Worm (Caenorhabditis elegans) whole organism, late embryonic: Measurements from ENCODE around the gene klf-3.
"Not testable (repeated sequence)": the region's sequence is repeated elsewhere in the genome, so short reads cannot be mapped to it uniquely, and the experiment has no call there.

Source experiments
- C08G9.2 ChIP-seq: sonication (generic microtip); optimal IDR thresholded peaks from 2 replicates; lab custom pipeline; 2016; ENCODE audit warnings: mild to moderate bottlenecking, missing genetic modification characterization, moderate library complexity, missing compliant biosample characterization
- C38D4.7 ChIP-seq: fragments of 200-800 bp; sonication (Bioruptor generic); optimal IDR thresholded peaks from 2 replicates; lab custom pipeline; 2018; ENCODE audit warnings: mild to moderate bottlenecking, missing genetic modification characterization, moderate library complexity, missing compliant biosample characterization
- F13H6.1 ChIP-seq: sonication (generic microtip); optimal IDR thresholded peaks from 2 replicates; lab custom pipeline; 2016; ENCODE audit warnings: missing genetic modification characterization, missing compliant biosample characterization
- Y22D7AL.16 ChIP-seq: sonication (generic microtip); optimal IDR thresholded peaks from 2 replicates; lab custom pipeline; 2016; ENCODE audit warnings: missing genetic modification characterization, missing compliant biosample characterization
- ceh-14 ChIP-seq: sonication (generic microtip); optimal IDR thresholded peaks from 2 replicates; lab custom pipeline; 2016; ENCODE audit warnings: missing genotype, missing genetic modification characterization, missing compliant biosample characterization
- ceh-18 ChIP-seq: sonication (generic microtip); optimal IDR thresholded peaks from 2 replicates; lab custom pipeline; 2016; ENCODE audit warnings: missing genetic modification characterization, missing compliant biosample characterization
- ceh-34 ChIP-seq: sonication (generic microtip); optimal IDR thresholded peaks from 2 replicates; lab custom pipeline; 2016; ENCODE audit warnings: mild to moderate bottlenecking, missing genetic modification characterization, missing compliant biosample characterization
- ceh-45 ChIP-seq: fragments of 200-800 bp; sonication (Bioruptor generic); IDR thresholded peaks from 2 replicates; pipeline ENCODE4 v1.3.6; 2022; ENCODE audit warnings: missing genetic modification reagents, missing genetic modification characterization, missing compliant biosample characterization
- ceh-9 ChIP-seq: sonication (generic microtip); optimal IDR thresholded peaks from 2 replicates; lab custom pipeline; 2016; ENCODE audit warnings: mild to moderate bottlenecking, missing genetic modification characterization, inconsistent platforms, missing compliant biosample characterization
- che-1 ChIP-seq: sonication (generic microtip); optimal IDR thresholded peaks from 2 replicates; lab custom pipeline; 2016; ENCODE audit warnings: mild to moderate bottlenecking, missing genetic modification characterization, missing compliant biosample characterization
- dve-1 ChIP-seq: sonication (generic microtip); optimal IDR thresholded peaks from 2 replicates; lab custom pipeline; 2017; ENCODE audit warnings: antibody characterized with exemption, mild to moderate bottlenecking, missing genetic modification characterization, missing compliant biosample characterization
- elt-2 ChIP-seq: sonication (generic microtip); optimal IDR thresholded peaks from 2 replicates; lab custom pipeline; 2016; ENCODE audit warnings: missing genetic modification reagents, missing genetic modification characterization, missing compliant biosample characterization
- elt-4 ChIP-seq: sonication (generic microtip); optimal IDR thresholded peaks from 2 replicates; lab custom pipeline; 2016; ENCODE audit warnings: missing genetic modification characterization, missing compliant biosample characterization
- ets-4 ChIP-seq: sonication (generic microtip); optimal IDR thresholded peaks from 2 replicates; lab custom pipeline; 2016; ENCODE audit warnings: missing genetic modification characterization, missing compliant biosample characterization
- eyg-1 ChIP-seq: sonication (generic microtip); optimal IDR thresholded peaks from 2 replicates; lab custom pipeline; 2016; ENCODE audit warnings: missing genotype, missing genetic modification characterization, missing compliant biosample characterization
- fax-1 ChIP-seq: sonication (generic microtip); optimal IDR thresholded peaks from 2 replicates; lab custom pipeline; 2016; ENCODE audit warnings: missing genotype, missing genetic modification characterization, missing compliant biosample characterization
- fkh-10 ChIP-seq: fragments of 150-350 bp; optimal IDR thresholded peaks from 2 replicates; lab custom pipeline; 2014; ENCODE audit warnings: missing biosample characterization, missing genetic modification reagents, missing genetic modification characterization
- hlh-13 ChIP-seq: fragments of 200-800 bp; sonication (Bioruptor generic); optimal IDR thresholded peaks from 2 replicates; lab custom pipeline; 2018; ENCODE audit warnings: mild to moderate bottlenecking, missing genetic modification characterization, missing compliant biosample characterization
- hlh-15 ChIP-seq: sonication (generic microtip); optimal IDR thresholded peaks from 2 replicates; lab custom pipeline; 2016; ENCODE audit warnings: missing genetic modification characterization, missing compliant biosample characterization
- lim-6 ChIP-seq: sonication (generic microtip); optimal IDR thresholded peaks from 2 replicates; lab custom pipeline; 2016; ENCODE audit warnings: missing genetic modification characterization, missing compliant biosample characterization
- lin-11 ChIP-seq: fragments of 200-800 bp; sonication (Bioruptor generic); optimal IDR thresholded peaks from 2 replicates; lab custom pipeline; 2018; ENCODE audit warnings: mild to moderate bottlenecking, missing genetic modification characterization, missing compliant biosample characterization
- madf-2 ChIP-seq: sonication (generic microtip); optimal IDR thresholded peaks from 2 replicates; lab custom pipeline; 2017; ENCODE audit warnings: missing genetic modification characterization, missing compliant biosample characterization
- nhr-232 ChIP-seq: sonication (generic microtip); optimal IDR thresholded peaks from 2 replicates; lab custom pipeline; 2016; ENCODE audit warnings: missing genetic modification characterization, missing compliant biosample characterization
- odd-2 ChIP-seq: sonication (generic microtip); optimal IDR thresholded peaks from 2 replicates; lab custom pipeline; 2017; ENCODE audit warnings: antibody characterized with exemption, mild to moderate bottlenecking, missing genetic modification characterization, missing compliant biosample characterization
- pag-3 ChIP-seq: sonication (generic microtip); optimal IDR thresholded peaks from 2 replicates; lab custom pipeline; 2016; ENCODE audit warnings: missing compliant biosample characterization, missing genetic modification characterization, borderline replicate concordance
- pat-9 ChIP-seq: fragments of 200-800 bp; sonication (Bioruptor generic); optimal IDR thresholded peaks from 2 replicates; lab custom pipeline; 2018; ENCODE audit warnings: mild to moderate bottlenecking, missing genetic modification characterization, moderate library complexity, missing compliant biosample characterization
- pha-4 ChIP-seq: fragments of 150-350 bp; optimal IDR thresholded peaks from 2 replicates; lab custom pipeline; 2018; ENCODE audit warnings: missing biosample characterization, missing genetic modification reagents, missing genetic modification characterization
- pqm-1 ChIP-seq: sonication (generic microtip); optimal IDR thresholded peaks from 2 replicates; lab custom pipeline; 2016; ENCODE audit warnings: missing genetic modification characterization, missing compliant biosample characterization
- ref-2 ChIP-seq: sonication (generic microtip); optimal IDR thresholded peaks from 2 replicates; lab custom pipeline; 2016; ENCODE audit warnings: missing genetic modification characterization, missing compliant biosample characterization
- sox-4 ChIP-seq: sonication (generic microtip); optimal IDR thresholded peaks from 2 replicates; lab custom pipeline; 2017; ENCODE audit warnings: mild to moderate bottlenecking, missing genetic modification characterization, inconsistent platforms, missing compliant biosample characterization
- tbx-2 ChIP-seq: sonication (generic microtip); optimal IDR thresholded peaks from 2 replicates; lab custom pipeline; 2016; ENCODE audit warnings: missing genetic modification characterization, missing compliant biosample characterization
- tbx-7 ChIP-seq: sonication (generic microtip); optimal IDR thresholded peaks from 2 replicates; lab custom pipeline; 2016; ENCODE audit warnings: missing genotype, missing genetic modification characterization, missing compliant biosample characterization
- ttx-3 ChIP-seq: sonication (generic microtip); optimal IDR thresholded peaks from 2 replicates; lab custom pipeline; 2016; ENCODE audit warnings: missing genetic modification reagents, missing genetic modification characterization, missing compliant biosample characterization
- unc-3 ChIP-seq, 2 experiments: fragments of 200-800 bp in 1 of 2; sonication (Bioruptor generic) in 1 of 2; sonication (generic microtip) in 1 of 2; conservative IDR thresholded peaks in 1 of 2; optimal IDR thresholded peaks in 1 of 2; 2 replicates each; pipeline versions ENCODE4 v1.3.6 to Lab custom; 2016 to 2022; ENCODE audit warnings: missing compliant biosample characterization in 2 of 2, missing genetic modification characterization in 2 of 2, missing genetic modification reagents in 1 of 2
- unc-86 ChIP-seq: sonication (generic microtip); optimal IDR thresholded peaks from 2 replicates; lab custom pipeline; 2016; ENCODE audit warnings: missing genetic modification characterization, missing compliant biosample characterization
- zip-5 ChIP-seq: sonication (generic microtip); optimal IDR thresholded peaks from 2 replicates; lab custom pipeline; 2016; ENCODE audit warnings: missing genetic modification characterization, missing compliant biosample characterization
- ztf-16 ChIP-seq: sonication (generic microtip); optimal IDR thresholded peaks from 2 replicates; lab custom pipeline; 2017; ENCODE audit warnings: missing genetic modification characterization, missing compliant biosample characterization

klf-3 gene

ce11 chrII:6627182-6627581 lies 10.5 kb downstream of the klf-3 start, which contains the start of the genes F54H5.5 and F54H5.2:
Gene F54H5.5 (minus strand): TSS chrII:6627282.
Gene F54H5.2 (plus strand): TSS chrII:6627484.
- not testable (repeated sequence) for TF ChIP-seq zip-5 (tag; lab: Kevin White, UChicago); ztf-16; C38D4.7 (GFP tag; lab: Kevin White, UChicago)

ce11 chrII:6628397-6628796 lies 11.7 kb downstream of the klf-3 start:
- TF ChIP-seq tbx-2 (tag; lab: Kevin White, UChicago) (no peak), pag-3 (tag; lab: Kevin White, UChicago) (no peak), C08G9.2 (tag; lab: Kevin White, UChicago) (no peak), lin-11 (no peak), odd-2 (tag; lab: Kevin White, UChicago) (no peak), hlh-15 (no peak), F13H6.1 (no peak), ets-4 (tag; lab: Kevin White, UChicago) (no peak), elt-4 (tag; lab: Kevin White, UChicago) (no peak), hlh-13 (GFP tag; lab: Kevin White, UChicago) (no peak), unc-86 (tag; lab: Kevin White, UChicago) (no peak), eyg-1 (no peak), elt-2 (no peak), fkh-10 (GFP tag; lab: Kevin White, UChicago) (no peak), tbx-7 (tag; lab: Kevin White, UChicago) (no peak), unc-3 (GFP tag; conservative IDR thresholded peaks at IDR 0.05; lab: Robert Waterston, UW) (no peak), unc-3 (tag; optimal IDR thresholded peaks at IDR 0.05; lab: Kevin White, UChicago) (no peak), ceh-45 (GFP tag; lab: Robert Waterston, UW) (no peak)

ce11 chrII:6629775-6630174 lies 13.1 kb downstream of the klf-3 start:
- TF ChIP-seq madf-2 (tag; lab: Kevin White, UChicago) (no peak), pha-4 (tag; lab: Kevin White, UChicago) (no peak), pat-9 (tag; lab: Kevin White, UChicago) (no peak), che-1 (tag; lab: Kevin White, UChicago) (no peak), nhr-232 (no peak), Y22D7AL.16 (tag; lab: Kevin White, UChicago) (no peak), ceh-9 (tag; lab: Kevin White, UChicago) (no peak), pag-3 (tag; lab: Kevin White, UChicago) (no peak), sox-4 (tag; lab: Kevin White, UChicago) (no peak), F13H6.1 (no peak), elt-4 (tag; lab: Kevin White, UChicago) (no peak), ceh-14 (tag; lab: Kevin White, UChicago) (no peak), tbx-2 (tag; lab: Kevin White, UChicago) (no peak), ref-2 (no peak), lim-6 (tag; lab: Kevin White, UChicago) (no peak), ttx-3 (tag; lab: Kevin White, UChicago) (no peak)

ce11 chrII:6630811-6631210 lies 14.1 kb downstream of the klf-3 start, which contains the start of gene T19D12.4:
Gene T19D12.4 (plus strand): TSS chrII:6631105.
- TF ChIP-seq lin-11 (no peak), F13H6.1 (no peak), pqm-1 (no peak), dve-1 (tag; lab: Kevin White, UChicago) (no peak), hlh-13 (GFP tag; lab: Kevin White, UChicago) (no peak), fax-1 (tag; lab: Kevin White, UChicago) (no peak), tbx-7 (tag; lab: Kevin White, UChicago) (no peak), ceh-18 (no peak), ceh-34 (tag; lab: Kevin White, UChicago) (no peak)
- TF ChIP-seq, all 69 proteins: peak for 0
